Fruit fly (Drosophila melanogaster): Measurements from ENCODE around the gene vkg.

DNA sequence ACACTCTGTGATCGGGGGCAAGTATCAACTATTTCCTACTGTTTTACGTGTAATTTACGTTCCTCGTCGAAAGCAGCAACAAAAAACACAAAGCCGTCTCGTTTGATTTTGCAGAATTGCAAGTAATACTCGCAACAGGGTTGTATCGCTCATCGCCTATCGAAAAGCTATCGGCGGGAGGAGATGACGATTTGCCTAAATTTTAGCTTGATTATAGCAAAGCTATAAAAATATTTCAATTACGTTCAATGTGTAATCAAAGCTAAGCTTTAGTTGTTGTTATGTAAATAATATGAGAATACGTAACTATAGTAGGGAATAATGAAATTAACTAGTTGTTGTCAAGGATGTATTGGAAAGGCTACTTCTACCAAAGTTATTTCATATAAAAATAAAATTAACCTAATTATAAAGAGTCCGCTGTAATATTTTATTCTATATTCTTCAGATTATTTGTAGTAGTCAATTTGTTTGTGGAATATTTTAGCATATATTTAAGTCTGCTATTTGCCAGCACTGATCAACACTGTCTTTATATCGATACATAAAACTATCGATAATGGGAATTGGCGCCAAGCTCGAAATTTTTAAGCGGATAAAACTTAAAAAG lies 31.8 kb upstream of the vkg start, which contains the start of gene Rpn11:
- TF ChIP-seq Dll (optimal IDR thresholded peaks at IDR 0.05) (no peak), CG8478 (optimal IDR thresholded peaks at IDR 0.05) (no peak), usp (GFP tag; optimal IDR thresholded peaks at IDR 0.05) (no peak), psq (optimal IDR thresholded peaks at IDR 0.05) (no peak), pan (optimal IDR thresholded peaks at IDR 0.05) (no peak)
